Worm (Caenorhabditis elegans): ENCODE results near the gene R10H10.7.

Gene R10H10.7

DNA sequence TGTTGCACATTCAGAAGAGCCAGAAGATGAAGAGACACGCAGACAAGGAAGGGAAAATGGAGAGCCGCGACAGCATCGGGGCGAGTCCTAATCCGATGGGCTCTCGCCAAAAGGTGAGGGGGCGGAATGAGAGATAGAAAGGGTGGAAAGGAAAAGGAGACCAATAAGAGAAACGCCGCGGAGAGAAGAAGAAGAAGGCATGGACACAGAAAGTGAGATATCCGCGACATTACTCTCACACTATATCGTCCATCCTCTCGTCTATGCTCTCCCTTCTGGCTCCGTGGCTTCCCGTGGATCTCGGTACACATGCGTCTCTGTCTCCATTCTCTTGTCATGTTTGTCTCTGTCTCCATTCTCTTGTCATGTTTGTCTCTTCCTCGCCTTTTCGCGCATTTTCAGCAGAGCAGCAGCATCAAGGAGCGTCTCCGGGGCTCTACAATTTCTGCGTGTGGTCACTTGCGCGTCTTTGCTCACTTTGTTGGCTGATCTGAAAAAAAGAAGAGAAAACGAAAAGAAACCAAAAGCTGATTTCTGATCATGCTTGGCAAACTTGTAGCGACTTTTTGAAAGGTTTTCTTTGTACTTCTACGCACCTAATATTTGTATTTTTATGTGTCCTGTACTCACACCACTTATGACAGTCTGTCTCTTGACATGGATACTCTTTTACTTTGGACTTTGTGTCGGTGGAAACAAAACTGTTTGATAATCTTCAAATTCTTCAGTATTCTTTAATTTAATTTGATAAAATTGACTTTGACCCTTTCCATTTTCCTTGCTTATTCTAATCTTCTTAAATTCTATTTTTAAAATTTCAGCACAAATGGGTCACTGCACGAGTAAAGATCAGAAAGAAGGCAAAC, 10.3 kb downstream of the R10H10.7 start, which contains the start of gene gpa-7 (continued):
- peak in 1 of 2 experiments; percentile 99 for TF ChIP-seq unc-62 (GFP tag; optimal IDR thresholded peaks at IDR 0.05 in 1 of 2)
- no peak for TF ChIP-seq unc-62 (tag; optimal IDR thresholded peaks at IDR 0.05)
- no peak for TF ChIP-seq Y105C5A.15 (GFP tag; IDR thresholded peaks at IDR 0.05)
- TF ChIP-seq lin-15B (tag; optimal IDR thresholded peaks at IDR 0.05): no peak
- TF ChIP-seq nhr-28 (tag; optimal IDR thresholded peaks at IDR 0.05): no peak
- 0 out of 2 replicates have a peak, but pooled peaks have one; percentile 61 for TF ChIP-seq T26A8.4 (GFP tag; IDR thresholded peaks at IDR 0.05)

DNA sequence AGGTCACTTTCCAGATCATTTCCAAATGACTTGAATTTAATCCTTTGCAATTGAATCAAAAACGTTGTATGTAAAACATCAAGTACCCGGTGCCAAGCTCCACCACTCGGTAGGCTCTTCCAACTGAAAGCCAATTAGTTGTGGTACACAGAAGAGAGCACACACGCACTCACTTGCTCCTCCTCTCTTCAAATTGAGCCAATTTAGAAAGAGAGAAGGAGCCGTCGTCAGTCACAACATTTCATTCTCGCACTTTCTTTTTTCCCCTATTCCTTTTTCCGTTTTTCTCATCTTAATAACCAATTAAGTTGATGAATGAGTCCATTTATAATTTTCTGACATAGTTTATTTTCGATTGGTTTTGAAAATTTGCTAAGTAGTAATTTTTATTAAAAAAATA, 15.5 kb downstream of the R10H10.7 start:
- TF ChIP-seq ces-1 (GFP tag; optimal IDR thresholded peaks at IDR 0.05) (peak; percentile 28), hmg-1.1 (GFP tag; IDR thresholded peaks at IDR 0.05) (0 out of 2 replicates have a peak, but pooled peaks have one; percentile 7), ceh-28 (tag; optimal IDR thresholded peaks at IDR 0.05) (no peak), aha-1 (tag) (peak; percentile 95), sdz-12 (GFP tag; optimal IDR thresholded peaks at IDR 0.05) (no peak), ctbp-1 (GFP tag; IDR thresholded peaks at IDR 0.05) (0 out of 2 replicates have a peak, but pooled peaks have one; percentile 22), zfp-2 (tag; optimal IDR thresholded peaks at IDR 0.05) (no peak)

DNA sequence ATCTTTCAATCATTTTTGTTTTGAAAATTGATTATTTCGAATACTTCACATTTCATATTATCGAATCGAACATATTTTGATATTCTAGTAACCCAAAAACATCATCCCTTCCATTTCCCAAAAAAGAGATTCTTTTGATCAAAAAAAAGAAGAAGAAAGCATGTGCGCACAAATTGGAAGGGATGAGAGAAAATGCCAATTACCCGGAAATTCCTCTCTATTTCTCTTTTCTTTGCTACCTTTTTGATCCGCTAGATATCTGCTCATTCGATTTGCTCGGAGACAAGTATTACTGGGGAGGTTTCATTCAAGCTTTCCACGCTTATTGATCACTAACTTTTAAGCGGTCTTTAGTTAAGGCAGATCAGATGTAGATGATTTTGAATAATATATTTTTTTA, 16.9 kb downstream of the R10H10.7 start:
- TF ChIP-seq ces-1 (GFP tag; optimal IDR thresholded peaks at IDR 0.05) (peak; percentile 38), fkh-10 (GFP tag; optimal IDR thresholded peaks at IDR 0.05) (peak; percentile 10), daf-8 (GFP tag; IDR thresholded peaks at IDR 0.05) (no peak)

DNA sequence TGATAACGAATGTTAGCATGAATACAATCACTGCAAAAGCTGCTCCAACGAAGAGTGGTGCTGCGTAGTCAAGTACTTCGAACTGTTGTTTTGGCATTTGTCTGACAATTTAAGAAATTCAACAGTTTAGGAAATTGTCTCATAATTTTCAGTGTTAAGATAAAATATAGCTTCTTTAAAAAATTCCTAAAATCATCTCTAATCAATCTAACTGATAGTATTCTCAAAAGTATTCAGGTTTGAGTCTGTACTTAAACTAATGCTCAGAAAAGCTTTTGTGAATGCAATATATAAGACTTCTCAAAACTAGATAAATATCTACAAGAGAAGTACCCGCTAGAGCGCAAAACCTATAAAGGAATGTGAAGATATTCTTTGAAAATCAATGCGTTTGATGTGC, 18.9 kb downstream of the R10H10.7 start, which contains the start of gene R10H10.4:
TSS of gene R10H10.4 (minus strand) at position 101 of the 400 bp plus-strand sequence.
- TF ChIP-seq nhr-41 (GFP tag; IDR thresholded peaks at IDR 0.05) (no peak), ama-1 (optimal IDR thresholded peaks at IDR 0.05) (no peak), lin-38 (GFP tag; IDR thresholded peaks at IDR 0.05) (no peak), egl-27 (tag; optimal IDR thresholded peaks at IDR 0.05) (no peak), pqm-1 (tag; optimal IDR thresholded peaks at IDR 0.05) (no peak), madf-9 (GFP tag; conservative IDR thresholded peaks at IDR 0.05) (no peak), lin-39 (tag; optimal IDR thresholded peaks at IDR 0.05) (no peak), T20F7.1 (GFP tag; optimal IDR thresholded peaks at IDR 0.05) (no peak), snpc-4 (tag; optimal IDR thresholded peaks at IDR 0.05) (no peak), spr-3 (GFP tag; optimal IDR thresholded peaks at IDR 0.05) (no peak), hlh-11 (tag; optimal IDR thresholded peaks at IDR 0.05) (no peak), dmd-8 (GFP tag; IDR thresholded peaks at IDR 0.05) (no peak), ceh-20 (GFP tag; IDR thresholded peaks at IDR 0.05) (no peak), ZK546.5 (tag; optimal IDR thresholded peaks at IDR 0.05) (no peak), nhr-76 (tag; optimal IDR thresholded peaks at IDR 0.05) (no peak), nhr-42 (GFP tag; IDR thresholded peaks at IDR 0.05) (no peak), ztf-11 (tag; optimal IDR thresholded peaks at IDR 0.05) (no peak), ces-1 (GFP tag; optimal IDR thresholded peaks at IDR 0.05) (no peak)

- TF ChIP-seq unc-62 (GFP tag; optimal IDR thresholded peaks at IDR 0.05 in 1 of 2): peak in 1 of 2 experiments; percentile 24
- TF ChIP-seq unc-62 (tag; optimal IDR thresholded peaks at IDR 0.05): no peak
- TF ChIP-seq ama-1 (optimal IDR thresholded peaks at IDR 0.05): no peak
- no peak for TF ChIP-seq lsy-2 (tag; optimal IDR thresholded peaks at IDR 0.05)
Measured at ce11 chrIV:10391827-10392226, 21.9 kb downstream of the R10H10.7 start, which contains the start of gene spe-26. spe-26 (minus strand) TSS chrIV:10391927.
